Fruit fly (Drosophila melanogaster) whole organism: ENCODE results near the gene mthl10.

Experiments used
- CG8478 ChIP-seq: fragments of >200 bp; optimal IDR thresholded peaks from 2 replicates; lab custom pipeline; 2018; ENCODE audit warnings: inconsistent platforms
- Dll ChIP-seq: fragments of >200 bp; optimal IDR thresholded peaks from 2 replicates; lab custom pipeline; 2017
- EcR ChIP-seq, 2 experiments: fragments of >200 bp; optimal IDR thresholded peaks; 2 replicates each; lab custom pipeline; 2017; ENCODE audit warnings: missing biosample characterization in 2 of 2, missing genetic modification characterization in 2 of 2, missing genetic modification reagents in 2 of 2
- pan ChIP-seq: fragments of >200 bp; optimal IDR thresholded peaks from 2 replicates; lab custom pipeline; 2017
- psq ChIP-seq: fragments of >200 bp; optimal IDR thresholded peaks from 2 replicates; lab custom pipeline; 2017
- usp ChIP-seq: fragments of >200 bp; optimal IDR thresholded peaks from 2 replicates; lab custom pipeline; 2017; ENCODE audit warnings: missing biosample characterization, missing genetic modification characterization, mixed read lengths

Gene mthl10

DNA sequence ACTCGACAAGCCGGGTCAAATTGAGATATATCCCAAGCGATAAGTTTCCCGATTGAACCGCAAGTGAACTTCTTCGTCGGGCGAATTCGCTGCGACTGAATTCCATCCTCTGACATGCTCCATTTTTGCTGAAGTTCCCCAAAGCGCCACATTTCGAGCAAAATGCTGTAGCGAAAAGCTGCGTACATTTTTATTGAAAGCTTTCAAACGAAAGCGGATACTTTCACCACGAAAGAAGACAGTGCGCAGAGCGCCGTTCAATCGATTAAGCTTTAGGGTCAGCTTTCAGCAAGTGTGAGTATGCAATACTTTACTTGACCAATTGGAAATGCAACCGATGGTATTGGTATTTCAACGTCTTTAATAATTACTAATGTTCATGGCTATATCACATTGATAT, at the start of gene mthl10:
mthl10 (minus strand) TSS at position 77 of the 400 bp plus-strand sequence.
- TF ChIP-seq EcR (GFP tag; optimal IDR thresholded peaks at IDR 0.05; lab: Kevin White, UChicago) (no peak), CG8478 (peak; percentile 12), pan (lab: Kevin White, UChicago) (no peak), usp (GFP tag; lab: Kevin White, UChicago) (no peak)

- TF ChIP-seq usp (GFP tag; lab: Kevin White, UChicago) (no peak), pan (lab: Kevin White, UChicago) (no peak), psq (lab: Kevin White, UChicago) (no peak), Dll (no peak), CG8478 (no peak), EcR (GFP tag; optimal IDR thresholded peaks at IDR 0.05; lab: Kevin White, UChicago) (no peak)
These were observed 47.5 kb upstream of the mthl10 start for dm6 chr3L:390194-390593.

- TF ChIP-seq EcR (GFP tag; optimal IDR thresholded peaks at IDR 0.05; lab: Kevin White, UChicago) (no peak), CG8478 (no peak), usp (GFP tag; lab: Kevin White, UChicago) (no peak), Dll (no peak), pan (lab: Kevin White, UChicago) (no peak), psq (lab: Kevin White, UChicago) (no peak)
These were observed 45.4 kb upstream of the mthl10 start for dm6 chr3L:388094-388493.

- TF ChIP-seq usp (GFP tag; lab: Kevin White, UChicago) (no peak), pan (lab: Kevin White, UChicago) (no peak), CG8478 (no peak)
These were observed 42.4 kb upstream of the mthl10 start for dm6 chr3L:385095-385494.

dm6 chr3L:380886-381546, 38.3 kb upstream of the mthl10 start:
- TF ChIP-seq pan (lab: Kevin White, UChicago): no peak
- TF ChIP-seq usp (GFP tag; lab: Kevin White, UChicago): no peak
- no peak for TF ChIP-seq psq (lab: Kevin White, UChicago)
- no peak for TF ChIP-seq EcR (GFP tag; optimal IDR thresholded peaks at IDR 0.05; lab: Kevin White, UChicago)
- TF ChIP-seq CG8478: no peak
- TF ChIP-seq Dll: no peak

DNA sequence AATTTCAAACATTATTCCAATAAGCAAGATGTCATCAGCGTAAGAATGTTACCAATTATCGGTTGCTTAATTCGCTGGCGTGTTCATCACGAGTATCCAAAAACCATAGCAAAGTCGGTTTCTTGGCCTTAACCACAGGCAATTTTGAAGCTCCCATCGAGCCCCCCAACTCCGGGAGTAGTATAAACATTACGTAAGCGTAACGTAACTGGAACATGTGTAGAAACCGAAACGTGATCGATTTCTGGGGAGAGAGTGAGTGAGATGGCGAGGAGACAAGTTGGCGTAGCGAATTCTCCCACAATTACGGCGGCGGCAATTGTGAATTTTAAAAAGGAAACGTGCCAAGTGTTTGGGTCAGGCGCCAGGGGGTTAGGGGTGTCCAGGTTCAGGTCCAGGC, 36.2 kb upstream of the mthl10 start:
- TF ChIP-seq usp (GFP tag; lab: Kevin White, UChicago): no peak
- TF ChIP-seq pan (lab: Kevin White, UChicago): no peak
- TF ChIP-seq CG8478: no peak
- no peak for TF ChIP-seq EcR (GFP tag; optimal IDR thresholded peaks at IDR 0.05; lab: Kevin White, UChicago)

dm6 chr3L:378072-378423, 35.3 kb upstream of the mthl10 start:
- no peak for TF ChIP-seq usp (GFP tag; lab: Kevin White, UChicago)
- no peak for TF ChIP-seq EcR (GFP tag; optimal IDR thresholded peaks at IDR 0.05; lab: Kevin White, UChicago)
- TF ChIP-seq Dll: peak; percentile 55
- peak; percentile 100 for TF ChIP-seq CG8478

- TF ChIP-seq CG8478 (no peak), pan (lab: Kevin White, UChicago) (no peak), psq (lab: Kevin White, UChicago) (no peak), usp (GFP tag; lab: Kevin White, UChicago) (no peak), EcR (GFP tag; optimal IDR thresholded peaks at IDR 0.05; lab: Kevin White, UChicago) (no peak), Dll (no peak)
These were observed 34.7 kb upstream of the mthl10 start for dm6 chr3L:377222-378071.

- TF ChIP-seq pan (lab: Kevin White, UChicago): no peak
- TF ChIP-seq psq (lab: Kevin White, UChicago): no peak
- TF ChIP-seq Dll: no peak
- TF ChIP-seq CG8478: no peak
- no peak for TF ChIP-seq usp (GFP tag; lab: Kevin White, UChicago)
- no peak for TF ChIP-seq EcR (GFP tag; optimal IDR thresholded peaks at IDR 0.05; lab: Kevin White, UChicago)
These were observed 33.0 kb upstream of the mthl10 start for dm6 chr3L:375672-376071.

DNA sequence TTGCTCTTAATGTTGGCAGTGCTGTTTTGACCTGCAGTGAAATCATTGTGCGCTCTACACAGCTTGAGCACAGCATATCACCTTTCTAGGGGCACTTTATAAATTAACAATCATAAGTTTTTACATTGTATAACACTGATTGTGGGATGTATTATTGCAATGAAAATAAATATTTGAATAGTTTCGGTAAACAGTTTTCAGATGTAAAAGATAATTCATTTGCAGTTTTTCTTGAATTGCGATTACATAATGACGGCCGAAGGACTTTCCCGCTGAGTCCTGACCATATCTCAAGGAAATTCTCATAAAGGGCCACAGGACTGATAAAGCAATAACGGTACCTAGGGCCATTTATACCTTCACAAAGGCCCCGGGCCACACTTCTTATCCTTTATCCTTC, 31.9 kb upstream of the mthl10 start:
- no peak for TF ChIP-seq EcR (GFP tag; optimal IDR thresholded peaks at IDR 0.05; lab: Kevin White, UChicago)
- TF ChIP-seq pan (lab: Kevin White, UChicago): no peak
- no peak for TF ChIP-seq psq (lab: Kevin White, UChicago)
- TF ChIP-seq CG8478: no peak
- TF ChIP-seq usp (GFP tag; lab: Kevin White, UChicago): no peak
- TF ChIP-seq Dll: no peak

DNA sequence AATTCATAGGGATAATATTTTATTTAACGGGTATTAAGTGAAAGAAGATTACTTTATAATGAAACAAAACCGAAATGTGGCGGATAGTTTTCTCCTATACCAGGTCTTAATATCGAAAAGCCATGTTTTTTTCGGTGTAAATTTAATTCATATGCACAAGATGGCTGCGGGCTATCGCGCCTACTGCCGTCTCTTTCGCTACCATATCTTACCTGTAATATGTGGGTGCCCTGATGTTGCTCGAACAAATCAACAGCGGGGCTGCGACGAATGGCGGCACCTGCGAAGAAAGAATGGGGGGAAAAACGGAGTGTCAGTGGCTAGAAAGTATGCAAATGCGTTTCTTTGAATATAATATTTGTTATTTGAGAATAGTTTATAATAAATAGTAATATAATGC, 28.5 kb upstream of the mthl10 start:
- TF ChIP-seq psq (lab: Kevin White, UChicago) (no peak), Dll (no peak), pan (lab: Kevin White, UChicago) (no peak), EcR (GFP tag; optimal IDR thresholded peaks at IDR 0.05; lab: Kevin White, UChicago) (no peak), CG8478 (no peak), usp (GFP tag; lab: Kevin White, UChicago) (no peak)

DNA sequence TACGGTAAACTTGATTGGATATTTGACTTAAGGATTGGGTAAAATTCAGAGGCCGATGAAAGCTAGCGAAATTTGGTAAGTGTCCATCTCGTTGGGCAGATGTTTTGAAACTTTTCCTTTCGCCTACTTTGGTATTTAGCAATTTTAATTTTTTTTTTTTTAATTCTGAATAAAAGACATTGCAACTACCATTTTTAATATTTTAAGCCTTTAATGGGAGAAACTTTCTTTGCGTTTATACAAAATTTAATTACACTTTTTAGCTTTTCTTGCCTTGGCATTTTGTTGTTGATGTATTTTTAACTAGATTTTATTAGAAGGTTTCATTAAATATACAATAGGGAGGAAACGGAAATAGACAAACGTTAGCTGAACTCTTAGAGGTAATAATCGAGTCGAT, 23.6 kb upstream of the mthl10 start, which contains the start of gene CG13884:
CG13884 (minus strand) TSS at position 101 of the 400 bp plus-strand sequence.
- TF ChIP-seq Dll (no peak), usp (GFP tag; lab: Kevin White, UChicago) (no peak), psq (lab: Kevin White, UChicago) (no peak), CG8478 (no peak), EcR (GFP tag; optimal IDR thresholded peaks at IDR 0.05; lab: Kevin White, UChicago) (no peak), pan (lab: Kevin White, UChicago) (no peak)
